Fruit fly (Drosophila melanogaster) Kc167 (cell line): Measurements from ENCODE around the gene CG31097.

Experiments
- Myc ChIP-seq: fragments of >200 bp; optimal IDR thresholded peaks from 2 replicates; lab custom pipeline; 2017; ENCODE audit warnings: missing external identifiers
- Sin3A ChIP-seq: fragments of >200 bp; optimal IDR thresholded peaks from 2 replicates; lab custom pipeline; 2018; ENCODE audit warnings: missing external identifiers
- h ChIP-seq: fragments of >200 bp; optimal IDR thresholded peaks from 3 replicates; lab custom pipeline; 2018; ENCODE audit warnings: missing external identifiers
- insv ChIP-seq: fragments of >200 bp; optimal IDR thresholded peaks from 3 replicates; lab custom pipeline; 2018; ENCODE audit warnings: missing external identifiers
- psq ChIP-seq: fragments of >200 bp; optimal IDR thresholded peaks from 2 replicates; lab custom pipeline; 2017; ENCODE audit warnings: missing external identifiers
- ttk ChIP-seq: sonication (Bioruptor generic); optimal IDR thresholded peaks from 2 replicates; lab custom pipeline; 2017; ENCODE audit warnings: missing external identifiers

Gene CG31097

DNA sequence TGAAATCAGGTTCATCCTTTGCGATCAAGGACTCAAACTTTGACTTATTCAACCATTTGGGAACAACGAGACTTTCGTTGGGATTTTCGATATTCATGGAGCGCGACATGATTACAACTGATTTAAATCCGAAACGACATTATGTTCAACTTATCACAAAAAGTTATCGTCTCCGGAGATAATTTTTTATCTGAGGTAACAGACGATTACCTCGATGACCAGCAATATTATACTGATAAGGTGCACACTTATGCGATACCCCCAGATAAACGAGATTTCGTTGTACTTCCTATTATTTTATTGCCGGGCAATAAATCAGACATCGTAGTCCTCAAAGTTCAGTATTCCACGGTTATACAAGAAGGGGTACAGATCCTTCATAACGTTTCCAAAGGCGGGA, at the start of gene CG31097:
Gene CG31097, minus strand, starts transcription at position 101 of the 400 bp plus-strand sequence.
- TF ChIP-seq Myc (lab: Kevin White, UChicago), result no peak
- TF ChIP-seq h, result no peak
- TF ChIP-seq insv (lab: Kevin White, UChicago), result no peak
- TF ChIP-seq ttk (lab: Kevin White, UChicago), result no peak
- TF ChIP-seq Sin3A (lab: Kevin White, UChicago), result no peak
- no peak for TF ChIP-seq psq (lab: Kevin White, UChicago)

DNA sequence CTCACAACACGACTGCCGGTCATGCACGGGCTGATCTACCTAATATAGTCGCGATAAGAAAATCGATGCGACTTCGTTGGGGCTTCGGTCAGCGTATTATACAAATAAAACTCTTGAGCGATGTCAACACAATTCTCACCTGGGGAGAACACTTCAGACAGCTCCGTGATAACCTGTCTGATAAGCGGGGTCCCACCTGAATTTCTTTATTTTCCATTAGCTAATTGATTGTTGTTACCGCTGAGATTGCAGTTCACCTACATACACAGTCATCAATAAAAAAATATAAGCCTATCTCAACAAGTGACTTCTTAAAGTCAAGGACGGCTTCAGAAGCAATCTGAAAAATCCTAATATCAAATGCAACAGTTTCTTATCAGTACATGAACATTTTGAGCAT, 49.3 kb upstream of the CG31097 start, which contains the start of gene tobi:
Gene tobi, minus strand, starts transcription at position 23 of the 400 bp plus-strand sequence.
- TF ChIP-seq ttk (lab: Kevin White, UChicago), result no peak
- no peak for TF ChIP-seq Myc (lab: Kevin White, UChicago)
- TF ChIP-seq psq (lab: Kevin White, UChicago), result no peak
- TF ChIP-seq h, result no peak
- no peak for TF ChIP-seq Sin3A (lab: Kevin White, UChicago)
- TF ChIP-seq insv (lab: Kevin White, UChicago), result no peak

DNA sequence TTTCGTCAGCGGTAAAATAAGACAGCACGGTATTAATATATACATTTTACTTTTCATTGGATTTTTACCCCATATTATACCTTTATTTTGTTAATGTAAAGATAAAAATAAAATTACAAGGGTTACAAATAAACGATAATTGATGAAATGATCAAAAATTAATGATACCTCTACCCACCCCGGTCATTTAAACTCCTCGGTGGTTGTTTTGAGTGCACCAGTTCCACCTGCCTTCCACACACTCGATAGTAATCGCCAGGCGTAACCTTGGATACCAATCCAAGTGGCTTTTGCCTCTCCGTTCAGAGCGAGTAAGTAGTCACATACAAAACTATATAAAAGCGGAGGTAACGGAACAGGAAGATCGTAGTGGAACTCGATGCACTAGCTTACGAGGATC, 42.4 kb upstream of the CG31097 start, which contains the start of gene rha:
Gene rha, plus strand, starts transcription at position 301 of the 400 bp plus-strand sequence.
- TF ChIP-seq Sin3A (lab: Kevin White, UChicago) (no peak), ttk (lab: Kevin White, UChicago) (no peak), psq (lab: Kevin White, UChicago) (no peak), insv (lab: Kevin White, UChicago) (no peak), h (no peak), Myc (lab: Kevin White, UChicago) (no peak)

DNA sequence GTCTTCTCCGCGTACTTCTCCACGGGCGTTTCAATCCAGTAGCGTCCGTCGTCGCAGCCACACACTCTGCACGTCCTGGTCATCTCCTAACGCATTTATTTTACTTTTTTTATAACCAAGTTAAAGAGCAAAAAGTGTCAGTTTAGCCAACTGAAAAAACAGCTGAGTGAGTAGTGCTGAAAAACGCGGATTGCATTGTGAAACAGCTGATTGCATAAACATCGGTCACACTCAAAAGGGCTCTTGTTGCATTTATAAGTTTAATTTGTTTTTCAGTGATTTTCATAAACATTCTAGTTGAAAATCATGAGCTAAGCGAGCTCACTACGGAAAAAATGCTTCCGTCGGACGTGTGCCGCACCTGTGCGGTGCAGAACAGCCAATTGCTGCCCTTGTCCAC, 37.5 kb upstream of the CG31097 start, which contains the start of the genes CG10669 and CG11902:
Gene CG10669, minus strand, starts transcription at position 179 of the 400 bp plus-strand sequence.
Gene CG11902, plus strand, starts transcription at position 193 of the 400 bp plus-strand sequence.
- TF ChIP-seq insv (lab: Kevin White, UChicago), result no peak
- no peak for TF ChIP-seq Myc (lab: Kevin White, UChicago)
- no peak for TF ChIP-seq h
- no peak for TF ChIP-seq psq (lab: Kevin White, UChicago)
- no peak for TF ChIP-seq ttk (lab: Kevin White, UChicago)
- TF ChIP-seq Sin3A (lab: Kevin White, UChicago), result no peak

DNA sequence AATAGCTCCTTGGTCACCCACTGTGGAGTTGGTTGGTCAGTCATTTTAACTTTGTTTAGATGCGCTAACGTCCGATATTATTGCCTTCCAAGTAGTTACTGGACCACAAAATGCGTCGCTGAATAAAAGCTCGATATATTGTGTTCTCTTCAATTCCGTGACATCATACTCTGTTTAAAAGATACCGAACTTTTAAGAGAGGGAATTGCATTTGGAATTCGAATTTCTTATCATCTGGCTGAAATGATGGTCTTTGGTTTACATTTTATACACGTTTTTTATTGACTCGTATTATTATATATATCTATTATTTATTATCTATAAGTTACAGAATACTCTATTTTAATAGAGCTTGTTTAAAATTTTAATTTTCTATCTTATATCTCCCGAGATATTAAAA, 33.5 kb upstream of the CG31097 start, which contains the start of gene CHKov2:
Gene CHKov2, minus strand, starts transcription at position 101 of the 400 bp plus-strand sequence.
- TF ChIP-seq psq (lab: Kevin White, UChicago) (no peak), Sin3A (lab: Kevin White, UChicago) (no peak), insv (lab: Kevin White, UChicago) (no peak), h (no peak), Myc (lab: Kevin White, UChicago) (no peak), ttk (lab: Kevin White, UChicago) (no peak)

DNA sequence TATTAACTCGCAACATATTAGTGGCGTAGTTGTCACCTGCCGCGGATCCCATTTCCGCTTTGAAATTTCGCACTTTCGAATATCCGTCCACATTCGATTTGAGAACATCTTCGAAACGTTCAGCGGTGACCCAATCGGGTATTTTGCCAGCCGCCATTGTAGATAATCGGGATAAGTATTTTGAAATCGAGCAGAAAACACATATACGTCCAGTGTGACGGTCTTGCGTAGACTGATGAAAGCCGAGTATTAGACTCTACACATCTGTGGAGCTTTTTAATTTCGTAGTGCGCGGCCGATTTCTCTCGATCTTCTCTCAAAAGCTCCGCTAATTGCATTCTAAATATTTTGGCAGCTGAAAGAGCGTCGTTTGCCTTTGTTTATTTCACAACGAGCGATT, 31.5 kb upstream of the CG31097 start, which contains the start of gene CHKov1:
Gene CHKov1, minus strand, starts transcription at position 238 of the 400 bp plus-strand sequence.
- TF ChIP-seq ttk (lab: Kevin White, UChicago) (no peak), Myc (lab: Kevin White, UChicago) (no peak), h (no peak), Sin3A (lab: Kevin White, UChicago) (no peak), psq (lab: Kevin White, UChicago) (no peak), insv (lab: Kevin White, UChicago) (no peak)

DNA sequence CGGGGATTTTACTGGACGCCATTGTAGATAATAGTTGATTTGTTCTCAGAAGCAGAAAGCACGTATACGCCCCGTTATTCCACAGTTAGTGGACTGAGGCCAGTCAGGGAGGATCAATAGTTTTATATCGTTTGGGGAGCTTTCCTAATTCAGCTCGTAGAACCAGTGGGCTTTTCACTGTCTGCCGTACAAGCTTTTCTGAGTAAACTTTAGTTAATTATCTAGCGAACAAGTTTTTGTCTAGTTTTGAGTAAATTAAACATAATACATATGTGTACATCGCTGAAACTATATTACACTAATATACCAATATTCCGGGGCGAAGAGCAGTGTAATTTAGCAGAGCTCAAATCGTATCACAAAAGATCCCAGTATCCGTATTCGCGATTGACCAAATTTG, 25.1 kb upstream of the CG31097 start, which contains the start of gene CG10562:
Gene CG10562, minus strand, starts transcription at position 101 of the 400 bp plus-strand sequence.
- no peak for TF ChIP-seq insv (lab: Kevin White, UChicago)
- TF ChIP-seq h, result no peak
- no peak for TF ChIP-seq psq (lab: Kevin White, UChicago)
- no peak for TF ChIP-seq Myc (lab: Kevin White, UChicago)
- no peak for TF ChIP-seq ttk (lab: Kevin White, UChicago)
- no peak for TF ChIP-seq Sin3A (lab: Kevin White, UChicago)

DNA sequence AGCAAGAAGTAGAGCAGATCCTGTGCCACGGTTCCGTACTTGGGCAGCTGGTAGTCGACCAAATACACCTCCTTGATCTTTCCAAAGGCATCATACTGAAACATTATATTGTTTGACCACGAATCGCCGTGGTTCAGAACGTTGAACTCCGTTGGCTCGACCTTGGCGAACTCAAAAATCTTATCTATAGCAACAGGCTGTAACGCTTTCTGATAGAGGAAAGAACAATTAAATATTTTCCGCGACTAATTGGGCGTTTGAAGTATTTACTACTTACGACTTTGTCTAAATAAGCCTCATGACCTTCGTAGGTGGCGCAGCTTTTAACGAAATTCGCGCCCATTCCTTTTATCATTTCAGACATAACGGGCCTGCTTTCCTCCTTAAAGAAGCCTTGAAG, 24.1 kb upstream of the CG31097 start:
- TF ChIP-seq insv (lab: Kevin White, UChicago) (no peak), Myc (lab: Kevin White, UChicago) (no peak)

DNA sequence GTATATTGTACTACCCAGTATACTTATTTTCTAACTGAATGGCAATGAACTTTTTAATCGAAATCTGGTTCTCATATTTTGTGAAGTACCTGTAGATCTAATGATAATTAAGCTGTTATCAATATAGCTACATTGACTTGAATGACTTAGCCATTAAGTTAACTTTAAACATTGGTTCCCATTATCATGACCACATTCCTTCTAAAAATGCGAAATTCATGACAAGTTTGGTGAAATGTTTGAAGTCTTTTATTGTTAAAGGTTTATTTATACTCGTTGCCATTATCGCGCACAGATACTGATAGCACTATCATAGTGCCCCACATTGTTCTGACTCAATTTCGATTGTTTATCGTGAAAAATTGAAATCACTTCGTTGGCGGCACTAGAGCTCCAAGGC, 23.3 kb upstream of the CG31097 start:
- TF ChIP-seq psq (lab: Kevin White, UChicago), result no peak
- TF ChIP-seq insv (lab: Kevin White, UChicago), result no peak
- TF ChIP-seq Myc (lab: Kevin White, UChicago), result no peak
- TF ChIP-seq ttk (lab: Kevin White, UChicago), result no peak
- no peak for TF ChIP-seq Sin3A (lab: Kevin White, UChicago)
- TF ChIP-seq h, result no peak

DNA sequence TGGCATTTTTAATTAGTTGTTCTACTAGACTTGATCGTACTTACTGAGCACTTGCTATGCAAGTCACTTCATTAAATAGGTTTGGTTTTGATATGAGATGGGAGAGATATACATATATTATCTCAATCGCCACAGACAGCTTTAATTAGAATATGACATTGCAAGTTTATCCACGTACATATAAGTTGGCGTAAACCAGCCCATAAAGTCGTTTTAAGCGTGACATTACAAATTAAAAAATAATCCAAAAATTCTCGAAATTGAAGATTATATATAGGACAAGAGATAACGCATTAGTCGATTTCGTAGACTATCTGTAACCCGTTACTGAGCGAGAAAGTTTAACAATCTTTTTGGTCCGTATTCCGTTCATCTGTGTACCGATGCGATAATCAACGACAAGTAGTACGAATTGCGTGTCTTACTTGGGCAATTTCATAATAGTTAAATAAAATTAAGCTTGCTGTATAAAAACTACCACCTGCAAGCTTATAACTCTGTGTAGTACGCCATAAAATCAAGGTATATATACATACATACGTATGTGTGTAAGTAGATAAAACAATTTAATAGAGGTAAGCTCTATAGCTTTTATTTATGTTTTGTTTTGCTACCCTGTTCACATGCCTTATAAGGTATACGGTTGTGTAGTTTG, 22.6 kb upstream of the CG31097 start, which contains the start of gene CG10560:
Gene CG10560, minus strand, starts transcription at position 51 of the 655 bp plus-strand sequence.
- TF ChIP-seq psq (lab: Kevin White, UChicago) (no peak), Sin3A (lab: Kevin White, UChicago) (no peak), ttk (lab: Kevin White, UChicago) (no peak), h (no peak), Myc (lab: Kevin White, UChicago) (no peak), insv (lab: Kevin White, UChicago) (no peak)

DNA sequence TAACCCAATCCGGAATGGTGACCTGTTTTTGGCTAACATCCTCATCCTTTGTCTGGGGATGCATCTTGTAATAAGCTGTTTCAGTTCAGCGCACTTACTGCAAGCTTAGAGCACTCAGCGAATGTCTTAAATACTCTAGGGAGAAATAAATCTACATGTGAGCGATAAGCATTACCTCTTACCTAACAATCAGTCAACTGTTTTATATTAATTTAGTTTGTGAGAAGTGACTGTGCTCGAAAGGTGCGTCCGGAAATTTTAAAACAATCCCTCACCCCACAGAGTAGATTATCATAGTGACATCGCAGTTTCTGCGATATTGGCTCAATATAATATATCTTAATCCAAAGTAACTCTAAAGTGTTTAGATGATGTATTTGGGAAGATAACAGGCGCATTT, 20.4 kb upstream of the CG31097 start, which contains the start of gene CG10553:
Gene CG10553, minus strand, starts transcription at position 101 of the 400 bp plus-strand sequence.
- TF ChIP-seq Sin3A (lab: Kevin White, UChicago) (no peak), h (no peak), insv (lab: Kevin White, UChicago) (no peak), psq (lab: Kevin White, UChicago) (no peak), ttk (lab: Kevin White, UChicago) (no peak), Myc (lab: Kevin White, UChicago) (no peak)
